Worm (Caenorhabditis elegans) whole organism, young adult: ENCODE results near the gene Y82E9BR.6.

ENCODE experiments used
- F52B5.7 ChIP-seq: sonication (generic microtip); optimal IDR thresholded peaks from 2 replicates; lab custom pipeline; 2016; ENCODE audit warnings: mild to moderate bottlenecking, missing genetic modification characterization, missing compliant biosample characterization
- lin-40 ChIP-seq: sonication (generic microtip); optimal IDR thresholded peaks from 2 replicates; lab custom pipeline; 2016; ENCODE audit warnings: missing genetic modification characterization, mild to moderate bottlenecking, missing compliant biosample characterization, missing genotype, missing genetic modification reagents
- nfyb-1 ChIP-seq: fragments of 200-800 bp; sonication (Bioruptor generic); IDR thresholded peaks from 2 replicates; pipeline ENCODE4 v1.3.6; 2022; ENCODE audit warnings: missing genetic modification reagents, missing genetic modification characterization, missing compliant biosample characterization

- TF ChIP-seq lin-40 (tag; lab: Kevin White, UChicago) (no peak), F52B5.7 (tag; lab: Kevin White, UChicago) (no peak), nfyb-1 (no peak)
Observed at ce11 chrIII:1388274-1389058, 7.4 kb downstream of the Y82E9BR.6 start, which contains the start of gene pals-20.
